Fruit fly (Drosophila melanogaster) whole organism, embryonic: Measurements from ENCODE around the gene CG16758.

ENCODE experiments used
- Adf1 ChIP-seq: fragments of 200-800 bp; sonication (Bioruptor generic); IDR thresholded peaks from 2 replicates; pipeline ENCODE4 v1.3.6; 2022; ENCODE audit warnings: missing biosample characterization, missing genetic modification characterization
- Bgb ChIP-seq: fragments of 200-800 bp; sonication (Bioruptor generic); IDR thresholded peaks from 2 replicates; pipeline ENCODE4 v1.3.6; 2022; ENCODE audit warnings: missing biosample characterization, missing genetic modification characterization; ENCODE audit not compliant: partially characterized antibody
- CG11456 ChIP-seq: fragments of 200-800 bp; sonication (Bioruptor generic); IDR thresholded peaks from 3 replicates; pipeline ENCODE4 v1.3.6; 2022; ENCODE audit warnings: missing biosample characterization, missing genetic modification characterization
- CG11696 ChIP-seq: fragments of 200-800 bp; sonication (Bioruptor generic); IDR thresholded peaks from 2 replicates; pipeline ENCODE4 v1.3.6; 2022; ENCODE audit warnings: missing biosample characterization, missing genetic modification characterization
- CG12071 ChIP-seq: fragments of 200-800 bp; sonication (Bioruptor generic); optimal IDR thresholded peaks from 3 replicates; lab custom pipeline; 2018; ENCODE audit warnings: missing biosample characterization, mild to moderate bottlenecking, missing genetic modification characterization
- CG13287 ChIP-seq: fragments of 200-800 bp; sonication (Bioruptor generic); IDR thresholded peaks from 2 replicates; pipeline ENCODE4 v1.3.6; 2022; ENCODE audit warnings: missing biosample characterization, missing genetic modification characterization; ENCODE audit not compliant: partially characterized antibody
- CG15011 ChIP-seq: fragments of 200-800 bp; sonication (Bioruptor generic); optimal IDR thresholded peaks from 3 replicates; lab custom pipeline; 2018; ENCODE audit warnings: missing biosample characterization, mild to moderate bottlenecking, missing genetic modification characterization
- CG15479 ChIP-seq: fragments of 200-800 bp; sonication (Bioruptor generic); optimal IDR thresholded peaks from 3 replicates; lab custom pipeline; 2019; ENCODE audit warnings: missing biosample characterization, mild to moderate bottlenecking, missing genetic modification characterization, moderate library complexity
- CG15514 ChIP-seq: fragments of 200-800 bp; sonication (Bioruptor generic); optimal IDR thresholded peaks from 3 replicates; lab custom pipeline; 2017; ENCODE audit warnings: missing biosample characterization, missing genetic modification characterization, mild to moderate bottlenecking, moderate library complexity, missing genetic modification reagents
- CG17568 ChIP-seq: fragments of 200-800 bp; sonication (Bioruptor generic); optimal IDR thresholded peaks from 2 replicates; lab custom pipeline; 2018; ENCODE audit warnings: missing biosample characterization, mild to moderate bottlenecking, missing genetic modification characterization, moderate library complexity
- CG17612 ChIP-seq: fragments of 200-800 bp; sonication (Bioruptor generic); IDR thresholded peaks from 2 replicates; pipeline ENCODE4 v1.3.6; 2022; ENCODE audit warnings: missing biosample characterization, missing genetic modification characterization
- CG2889 ChIP-seq: fragments of 200-800 bp; sonication (Bioruptor generic); IDR thresholded peaks from 3 replicates; pipeline ENCODE4 v1.3.6; 2022; ENCODE audit warnings: missing biosample characterization, missing genetic modification characterization
- CG31365 ChIP-seq: fragments of 200-800 bp; sonication (Bioruptor generic); optimal IDR thresholded peaks from 2 replicates; lab custom pipeline; 2018; ENCODE audit warnings: missing biosample characterization, mild to moderate bottlenecking, missing genetic modification characterization
- CG32532 ChIP-seq: fragments of 200-800 bp; sonication (Bioruptor generic); IDR thresholded peaks from 2 replicates; pipeline ENCODE4 v1.3.6; 2022; ENCODE audit warnings: missing biosample characterization, missing genetic modification characterization
- CG32767 ChIP-seq: fragments of 200-800 bp; sonication (Bioruptor generic); IDR thresholded peaks from 2 replicates; pipeline ENCODE4 v1.3.6; 2022; ENCODE audit warnings: missing biosample characterization, missing genetic modification characterization
- CG4360 ChIP-seq: fragments of 200-800 bp; sonication (Bioruptor generic); IDR thresholded peaks from 2 replicates; pipeline ENCODE4 v1.3.6; 2022; ENCODE audit warnings: missing biosample characterization, missing genetic modification characterization
- CG4820 ChIP-seq: fragments of 200-800 bp; sonication (Bioruptor generic); optimal IDR thresholded peaks from 3 replicates; lab custom pipeline; 2016; ENCODE audit warnings: missing biosample characterization, missing genetic modification characterization
- CG6765 ChIP-seq: fragments of 200-800 bp; sonication (Bioruptor generic); optimal IDR thresholded peaks from 3 replicates; lab custom pipeline; 2017; ENCODE audit warnings: missing biosample characterization, mild to moderate bottlenecking, missing genetic modification characterization
- CG6854 ChIP-seq: fragments of 200-800 bp; sonication (Bioruptor generic); optimal IDR thresholded peaks from 3 replicates; lab custom pipeline; 2017; ENCODE audit warnings: missing biosample characterization, mild to moderate bottlenecking, missing genetic modification characterization
- CG9876 ChIP-seq: fragments of 200-800 bp; sonication (Bioruptor generic); optimal IDR thresholded peaks from 2 replicates; lab custom pipeline; 2016; ENCODE audit warnings: missing biosample characterization, missing genetic modification characterization
- Camta ChIP-seq: fragments of 200-800 bp; sonication (Bioruptor generic); optimal IDR thresholded peaks from 2 replicates; lab custom pipeline; 2016; ENCODE audit warnings: missing biosample characterization, missing genetic modification characterization
- CrebB ChIP-seq: fragments of 200-800 bp; sonication (Bioruptor generic); optimal IDR thresholded peaks from 3 replicates; lab custom pipeline; 2018; ENCODE audit warnings: missing biosample characterization, mild to moderate bottlenecking, missing genetic modification characterization
- Dbx ChIP-seq: fragments of 200-800 bp; sonication (Bioruptor generic); IDR thresholded peaks from 3 replicates; pipeline ENCODE4 v1.3.6; 2022; ENCODE audit warnings: missing biosample characterization, missing genetic modification characterization
- Deaf1 ChIP-seq: fragments of 200-800 bp; optimal IDR thresholded peaks from 3 replicates; lab custom pipeline; 2019; ENCODE audit warnings: missing biosample characterization, mild to moderate bottlenecking, missing genetic modification characterization, moderate library complexity
- Drgx ChIP-seq: fragments of 200-800 bp; sonication (Bioruptor generic); IDR thresholded peaks from 2 replicates; pipeline ENCODE4 v1.3.6; 2022; ENCODE audit warnings: missing biosample characterization, missing genetic modification characterization
- Ets65A ChIP-seq: fragments of 200-800 bp; sonication (Bioruptor generic); peaks from one replicate; lab custom pipeline; 2016; ENCODE audit warnings: missing biosample characterization, missing genetic modification characterization
- Hey ChIP-seq: fragments of 200-800 bp; sonication (Bioruptor generic); optimal IDR thresholded peaks from 3 replicates; lab custom pipeline; 2018; ENCODE audit warnings: missing biosample characterization, mild to moderate bottlenecking, missing genetic modification characterization
- Hmr ChIP-seq: fragments of 200-800 bp; sonication (Bioruptor generic); optimal IDR thresholded peaks from 3 replicates; lab custom pipeline; 2017; ENCODE audit warnings: mild to moderate bottlenecking, missing biosample characterization, missing genetic modification reagents, missing genetic modification characterization
- Hr78 ChIP-seq, 2 experiments: fragments of 200-800 bp in 1 of 2; fragments of >200 bp in 1 of 2; sonication (Bioruptor generic) in 1 of 2; optimal IDR thresholded peaks; 2 replicates each; lab custom pipeline; 2017 to 2019; ENCODE audit warnings: missing biosample characterization in 2 of 2, missing genetic modification characterization in 2 of 2, mild to moderate bottlenecking in 1 of 2, moderate library complexity in 1 of 2
- Mrtf ChIP-seq: fragments of 200-800 bp; sonication (Bioruptor generic); IDR thresholded peaks from 3 replicates; pipeline ENCODE4 v1.3.6; 2022; ENCODE audit warnings: missing biosample characterization, missing genetic modification characterization
- Opbp ChIP-seq: fragments of 200-800 bp; sonication (Bioruptor generic); IDR thresholded peaks from 3 replicates; pipeline ENCODE4 v1.3.6; 2022; ENCODE audit warnings: missing biosample characterization, missing genetic modification characterization; ENCODE audit not compliant: partially characterized antibody
- Sry-δ ChIP-seq: fragments of 200-800 bp; sonication (Bioruptor generic); optimal IDR thresholded peaks from 2 replicates; lab custom pipeline; 2016; ENCODE audit warnings: missing biosample characterization, missing genetic modification characterization
- Trl ChIP-seq, 3 experiments: fragments of >200 bp in 2 of 3; fragments of 200-800 bp in 1 of 3; sonication (Bioruptor generic) in 1 of 3; optimal IDR thresholded peaks; 2 replicates in 1 of 3; 3 replicates in 2 of 3; lab custom pipeline; 2016 to 2017; ENCODE audit warnings: missing biosample characterization in 1 of 3, missing genetic modification characterization in 1 of 3
- bigmax ChIP-seq: fragments of 200-800 bp; sonication (Bioruptor generic); optimal IDR thresholded peaks from 2 replicates; lab custom pipeline; 2018; ENCODE audit warnings: missing biosample characterization, mild to moderate bottlenecking, missing genetic modification characterization
- bsh ChIP-seq, 2 experiments: fragments of 200-800 bp; sonication (Bioruptor generic); optimal IDR thresholded peaks; 2 replicates each; lab custom pipeline; 2017 to 2018; ENCODE audit warnings: mild to moderate bottlenecking in 2 of 2, missing biosample characterization in 2 of 2, missing genetic modification characterization in 2 of 2, moderate library complexity in 1 of 2
- chinmo ChIP-seq: fragments of 200-800 bp; sonication (Bioruptor generic); IDR thresholded peaks from 4 replicates; pipeline ENCODE4 v1.3.6; 2022; ENCODE audit warnings: missing biosample characterization, missing genetic modification characterization; ENCODE audit not compliant: partially characterized antibody
- dan ChIP-seq: fragments of 200-800 bp; sonication (Bioruptor generic); IDR thresholded peaks from 2 replicates; pipeline ENCODE4 v1.3.6; 2022; ENCODE audit warnings: missing biosample characterization, missing genetic modification characterization
- emc ChIP-seq: fragments of 200-800 bp; sonication (Bioruptor generic); optimal IDR thresholded peaks from 2 replicates; lab custom pipeline; 2016; ENCODE audit warnings: missing biosample characterization, missing genetic modification characterization
- fd102C ChIP-seq: fragments of 200-800 bp; sonication (Bioruptor generic); optimal IDR thresholded peaks from 2 replicates; lab custom pipeline; 2018; ENCODE audit warnings: missing biosample characterization, mild to moderate bottlenecking, missing genetic modification characterization, moderate library complexity
- hth ChIP-seq: fragments of >200 bp; optimal IDR thresholded peaks from 2 replicates; lab custom pipeline; 2017; ENCODE audit warnings: inconsistent platforms
- insv ChIP-seq, 2 experiments: fragments of 200-800 bp; sonication (Bioruptor generic); optimal IDR thresholded peaks; 3 replicates each; lab custom pipeline; 2016 to 2018; ENCODE audit warnings: missing biosample characterization in 2 of 2, missing genetic modification characterization in 2 of 2
- jumu ChIP-seq: fragments of 200-800 bp; sonication (Bioruptor generic); optimal IDR thresholded peaks from 3 replicates; lab custom pipeline; 2016; ENCODE audit warnings: missing biosample characterization, missing genetic modification characterization
- lab ChIP-seq: fragments of 200-800 bp; sonication (Bioruptor generic); optimal IDR thresholded peaks from 3 replicates; lab custom pipeline; 2017; ENCODE audit warnings: missing biosample characterization, missing genetic modification characterization, mild to moderate bottlenecking, moderate library complexity, missing genetic modification reagents
- nom ChIP-seq: fragments of 200-800 bp; sonication (Bioruptor generic); optimal IDR thresholded peaks from 2 replicates; lab custom pipeline; 2017; ENCODE audit warnings: missing biosample characterization, missing genetic modification characterization, mild to moderate bottlenecking, moderate library complexity, missing genetic modification reagents
- so ChIP-seq: fragments of 200-800 bp; sonication (Bioruptor generic); IDR thresholded peaks from 3 replicates; pipeline ENCODE4 v1.3.6; 2022; ENCODE audit warnings: missing biosample characterization, missing genetic modification characterization
- tll ChIP-seq, 2 experiments: fragments of 200-800 bp in 1 of 2; fragments of >200 bp in 1 of 2; sonication (Bioruptor generic) in 1 of 2; optimal IDR thresholded peaks; 2 replicates each; lab custom pipeline; 2017 to 2019; ENCODE audit warnings: missing biosample characterization in 2 of 2, missing genetic modification characterization in 2 of 2, mild to moderate bottlenecking in 1 of 2, moderate library complexity in 1 of 2
- twi ChIP-seq: fragments of 200-800 bp; optimal IDR thresholded peaks from 2 replicates; lab custom pipeline; 2019; ENCODE audit warnings: missing biosample characterization, mild to moderate bottlenecking, missing genetic modification characterization, moderate library complexity

The CG16758 gene

DNA sequence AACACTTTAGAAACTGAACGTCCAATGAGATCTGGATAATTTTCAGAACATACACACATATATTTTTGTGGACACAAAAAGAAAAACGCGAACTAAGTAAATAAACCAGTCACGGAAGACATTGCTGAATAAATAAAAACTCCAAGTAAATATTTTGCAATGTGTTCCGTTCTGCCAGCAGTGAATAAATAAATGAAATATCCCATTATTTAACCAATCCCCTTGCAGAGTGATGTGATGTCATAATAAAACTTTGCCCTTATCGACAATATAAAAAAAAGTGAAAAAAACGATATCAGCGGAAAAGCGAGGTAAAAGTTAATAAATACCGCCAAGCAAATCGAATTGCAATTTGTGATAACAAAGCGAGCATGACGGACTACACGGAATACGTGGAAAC, 12.7 kb downstream of the CG16758 start:
- TF ChIP-seq nom (peak; percentile 63), CG9876 (no peak), CG15514 (GFP tag; lab: Kevin White, UChicago) (peak; percentile 9), lab (peak; percentile 2)

DNA sequence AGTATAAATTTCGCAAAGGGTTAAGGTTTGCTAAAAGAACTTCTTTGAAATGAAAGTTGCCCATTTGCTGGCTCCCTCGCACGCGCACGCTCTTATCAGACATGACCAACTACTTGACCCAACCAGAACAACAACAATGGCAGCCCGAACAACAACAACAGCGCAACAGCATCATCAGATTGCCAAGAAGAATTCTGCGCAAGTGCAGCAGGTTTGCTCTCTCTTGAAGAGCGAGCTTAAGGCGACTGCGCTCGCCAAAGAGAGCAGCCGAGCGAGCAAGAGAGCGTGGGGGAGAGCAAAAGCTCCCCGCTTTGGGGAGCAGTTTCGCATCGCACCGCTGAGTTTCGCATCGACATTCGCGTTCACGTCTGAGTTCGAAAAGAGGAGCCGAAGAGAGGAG, 13.6 kb downstream of the CG16758 start:
- no peak for TF ChIP-seq Sry-δ (GFP tag; lab: Kevin White, UChicago)
- no peak for TF ChIP-seq CrebB (tag; lab: Kevin White, UChicago)
- peak; percentile 64 to 87 for TF ChIP-seq Trl (optimal IDR thresholded peaks at IDR 0.05; lab: Kevin White, UChicago)
- TF ChIP-seq Trl (GFP tag; optimal IDR thresholded peaks at IDR 0.05; lab: Kevin White, UChicago): no peak
- TF ChIP-seq CG11696 (GFP tag; lab: Robert Waterston, UW): 0 out of 2 replicates have a peak, but pooled peaks have one; percentile 5
- peak; percentile 53 for TF ChIP-seq CG15479 (GFP tag; lab: Kevin White, UChicago)
- no peak for TF ChIP-seq lab
- TF ChIP-seq nom: peak; percentile 76
- TF ChIP-seq Bgb (GFP tag; lab: Robert Waterston, UW): 0 out of 2 replicates have a peak, but pooled peaks have one; percentile 6
- TF ChIP-seq CG13287 (GFP tag; lab: Robert Waterston, UW): peak; percentile 20; the same call in 1 of the 2 replicates
- peak; percentile 55 for TF ChIP-seq Drgx
- peak; percentile 54 for TF ChIP-seq Deaf1 (tag; lab: Kevin White, UChicago)
- peak in 1 of 2 experiments; percentile 21 for TF ChIP-seq bsh (GFP tag; optimal IDR thresholded peaks at IDR 0.05; lab: Kevin White, UChicago)
- TF ChIP-seq CG32532 (GFP tag; lab: Robert Waterston, UW): peak; percentile 40; the same call in 1 of the 2 replicates
- peak; percentile 34; the same call in 2 of the 3 replicates for TF ChIP-seq Dbx
- TF ChIP-seq Hey (tag; lab: Kevin White, UChicago): no peak
- peak in 1 of 2 experiments; percentile 39 for TF ChIP-seq Hr78 (GFP tag; optimal IDR thresholded peaks at IDR 0.05; lab: Kevin White, UChicago)
- TF ChIP-seq Ets65A (GFP tag; lab: Kevin White, UChicago): peak; percentile 79
- TF ChIP-seq CG4360 (GFP tag; lab: Robert Waterston, UW): peak; percentile 59; the same call in 1 of the 2 replicates
- TF ChIP-seq chinmo (GFP tag; lab: Robert Waterston, UW): peak; percentile 80; the same call in 1 of the 4 replicates
- TF ChIP-seq insv (GFP tag; optimal IDR thresholded peaks at IDR 0.05; lab: Kevin White, UChicago): peak in 1 of 2 experiments; percentile 67
- TF ChIP-seq CG17612 (GFP tag; lab: Robert Waterston, UW): no peak
- TF ChIP-seq Camta (GFP tag; lab: Kevin White, UChicago): no peak
- TF ChIP-seq CG11456 (GFP tag; lab: Robert Waterston, UW): 0 out of 3 replicates have a peak, but pooled peaks have one; percentile 23

DNA sequence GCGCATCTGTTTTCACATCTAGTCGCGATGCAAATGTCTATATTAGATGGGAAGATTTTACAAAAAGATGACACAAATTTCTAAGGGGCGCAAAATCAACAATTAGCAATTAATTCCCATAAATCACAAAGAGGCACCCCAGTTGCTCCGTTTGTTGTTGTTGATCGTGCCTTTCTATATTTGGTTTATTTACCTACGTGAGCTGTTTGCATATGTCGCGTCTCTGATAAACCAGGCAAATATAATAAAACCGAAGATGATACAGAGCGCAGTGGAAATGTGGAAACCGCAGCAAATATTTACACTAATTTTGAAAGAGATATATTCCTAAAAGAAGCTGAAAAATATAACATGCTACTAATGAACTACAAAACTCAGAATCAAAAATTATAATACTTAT, 14.0 kb downstream of the CG16758 start:
- peak; percentile 31 for TF ChIP-seq CG6854 (GFP tag; lab: Kevin White, UChicago)
- TF ChIP-seq Mrtf (GFP tag; lab: Robert Waterston, UW): 0 out of 3 replicates have a peak, but pooled peaks have one; percentile 3
- TF ChIP-seq CG6765: peak; percentile 16
- TF ChIP-seq CG4820 (GFP tag; lab: Kevin White, UChicago): peak; percentile 7
- no peak for TF ChIP-seq dan
- TF ChIP-seq fd102C: peak; percentile 85
- peak; percentile 48 for TF ChIP-seq CG15011
- no peak for TF ChIP-seq Ets65A (GFP tag; lab: Kevin White, UChicago)
- TF ChIP-seq so (GFP tag; lab: Robert Waterston, UW): 0 out of 3 replicates have a peak, but pooled peaks have one; percentile 21
- TF ChIP-seq jumu (GFP tag; lab: Kevin White, UChicago): no peak
- no peak for TF ChIP-seq emc
- TF ChIP-seq Opbp (GFP tag; lab: Robert Waterston, UW): no peak
- TF ChIP-seq bigmax (GFP tag; lab: Kevin White, UChicago): no peak
- no peak for TF ChIP-seq CG32767 (GFP tag; lab: Robert Waterston, UW)
- TF ChIP-seq CG31365 (tag; lab: Kevin White, UChicago): peak; percentile 59
- peak; percentile 54 for TF ChIP-seq CG17568
- TF ChIP-seq hth (lab: Kevin White, UChicago): no peak
- TF ChIP-seq Hmr (GFP tag; lab: Kevin White, UChicago): peak; percentile 32
- TF ChIP-seq twi (tag; lab: Kevin White, UChicago): peak; percentile 1
- TF ChIP-seq CG2889: no peak
- no peak for TF ChIP-seq Adf1 (GFP tag; lab: Robert Waterston, UW)
- peak in 1 of 2 experiments; percentile 39 for TF ChIP-seq tll (GFP tag; optimal IDR thresholded peaks at IDR 0.05; lab: Kevin White, UChicago)
- peak; percentile 82 for TF ChIP-seq CG12071 (GFP tag; lab: Kevin White, UChicago)
